5 worm cellular contexts compared by ENCODE assay signal in the genomic region with DNA sequence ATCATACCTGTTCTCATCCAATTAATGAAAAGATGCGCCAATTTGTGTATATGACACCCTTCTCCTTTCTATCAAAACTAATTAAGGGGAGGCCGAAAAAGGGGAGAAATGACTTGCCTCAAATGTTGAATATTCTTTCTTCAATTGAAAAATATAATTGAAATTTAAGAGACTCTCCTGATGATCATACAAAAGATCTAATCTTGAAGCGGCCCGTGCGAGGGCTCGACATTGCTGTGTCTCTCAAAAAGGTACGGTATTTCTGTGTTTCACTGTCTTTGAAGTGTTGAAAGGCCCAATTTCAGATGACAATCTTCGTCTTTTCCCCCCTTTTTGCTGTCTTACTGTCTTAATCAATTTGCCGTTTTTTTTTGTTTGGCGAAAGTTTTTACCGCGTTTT.
TF ChIP-seq lines count a peak whose summit lies in the region.

No protein-coding gene starts in this region.

TF ChIP-seq in whole organism, L1 larva, 84 proteins besides CTCF, POLR2A, EP300 and RAD21:
- TF ChIP-seq blmp-1 (tag; optimal IDR thresholded peaks at IDR 0.05; lab: Kevin White, UChicago): peak; percentile 49
- TF ChIP-seq ama-1 (optimal IDR thresholded peaks at IDR 0.05; lab: Kevin White, UChicago): no peak
- TF ChIP-seq lsy-2 (tag; optimal IDR thresholded peaks at IDR 0.05; lab: Kevin White, UChicago): peak in 1 of 2 experiments; percentile 44
- TF ChIP-seq lin-14 (GFP tag; optimal IDR thresholded peaks at IDR 0.05; lab: Kevin White, UChicago): peak; percentile 70
- TF ChIP-seq nhr-85 (tag; lab: Kevin White, UChicago): peak; percentile 87

TF ChIP-seq in whole organism, L2 larva, 48 proteins besides CTCF, POLR2A, EP300 and RAD21:
- no peak for TF ChIP-seq mab-5 (tag; optimal IDR thresholded peaks at IDR 0.05; lab: Kevin White, UChicago)
- TF ChIP-seq nhr-21 (tag; optimal IDR thresholded peaks at IDR 0.05; lab: Kevin White, UChicago): no peak
- TF ChIP-seq lsy-2 (tag; optimal IDR thresholded peaks at IDR 0.05; lab: Kevin White, UChicago): peak in 1 of 2 experiments; percentile 14
- TF ChIP-seq ceh-82 (tag; optimal IDR thresholded peaks at IDR 0.05; lab: Kevin White, UChicago): no peak
- TF ChIP-seq fos-1 (tag; optimal IDR thresholded peaks at IDR 0.05; lab: Kevin White, UChicago): no peak
- TF ChIP-seq nhr-25 (tag; optimal IDR thresholded peaks at IDR 0.05; lab: Kevin White, UChicago): peak; percentile 58

TF ChIP-seq in whole organism, L3 larva, 47 proteins besides CTCF, POLR2A, EP300 and RAD21:
- TF ChIP-seq lin-15B (tag; optimal IDR thresholded peaks at IDR 0.05; lab: Kevin White, UChicago) (no peak), mdl-1 (tag; optimal IDR thresholded peaks at IDR 0.05; lab: Kevin White, UChicago) (no peak), nhr-43 (tag; optimal IDR thresholded peaks at IDR 0.05; lab: Kevin White, UChicago; ENCODE audit: poor library complexity, severe bottlenecking) (no peak), ZK546.5 (tag; optimal IDR thresholded peaks at IDR 0.05; lab: Kevin White, UChicago) (no peak), ama-1 (optimal IDR thresholded peaks at IDR 0.05; lab: Kevin White, UChicago) (no peak), egl-27 (tag; optimal IDR thresholded peaks at IDR 0.05; lab: Kevin White, UChicago) (no peak), fkh-2 (tag; optimal IDR thresholded peaks at IDR 0.05; lab: Kevin White, UChicago) (no peak), hmg-11 (tag; optimal IDR thresholded peaks at IDR 0.05; lab: Kevin White, UChicago) (no peak), nhr-77 (tag; optimal IDR thresholded peaks at IDR 0.05; lab: Kevin White, UChicago) (no peak), unc-39 (tag; optimal IDR thresholded peaks at IDR 0.05; lab: Kevin White, UChicago) (no peak), pqm-1 (tag; optimal IDR thresholded peaks at IDR 0.05; lab: Kevin White, UChicago) (no peak), unc-62 (GFP tag; optimal IDR thresholded peaks at IDR 0.05; lab: Kevin White, UChicago) (no peak), pha-4 (tag; optimal IDR thresholded peaks at IDR 0.05; lab: Kevin White, UChicago) (no peak), ztf-4 (tag; optimal IDR thresholded peaks at IDR 0.05; lab: Kevin White, UChicago) (no peak), nhr-25 (tag; optimal IDR thresholded peaks at IDR 0.05; lab: Kevin White, UChicago) (peak; percentile 42), elt-1 (tag; optimal IDR thresholded peaks at IDR 0.05; lab: Kevin White, UChicago) (peak; percentile 94), zag-1 (tag; optimal IDR thresholded peaks at IDR 0.05; lab: Kevin White, UChicago) (no peak), nhr-11 (tag; optimal IDR thresholded peaks at IDR 0.05; lab: Kevin White, UChicago) (no peak), nfya-1 (tag; optimal IDR thresholded peaks at IDR 0.05; lab: Kevin White, UChicago; ENCODE audit: insufficient read depth) (peak; percentile 87), ceh-82 (tag; optimal IDR thresholded peaks at IDR 0.05; lab: Kevin White, UChicago) (no peak), nhr-67 (tag; optimal IDR thresholded peaks at IDR 0.05; lab: Kevin White, UChicago) (no peak), nhr-23 (tag; optimal IDR thresholded peaks at IDR 0.05; lab: Kevin White, UChicago) (peak; percentile 30)

TF ChIP-seq in whole organism, late embryonic, 69 proteins besides CTCF, POLR2A, EP300 and RAD21:
- TF ChIP-seq nhr-232 (tag; optimal IDR thresholded peaks at IDR 0.05; lab: Kevin White, UChicago) (no peak), hlh-30 (tag; optimal IDR thresholded peaks at IDR 0.05; lab: Kevin White, UChicago; ENCODE audit: insufficient read depth) (no peak), rnt-1 (tag; optimal IDR thresholded peaks at IDR 0.05; lab: Kevin White, UChicago) (no peak), ceh-22 (tag; optimal IDR thresholded peaks at IDR 0.05; lab: Kevin White, UChicago) (no peak), lin-11 (tag; optimal IDR thresholded peaks at IDR 0.05; lab: Kevin White, UChicago) (no peak), C08G9.2 (tag; optimal IDR thresholded peaks at IDR 0.05; lab: Kevin White, UChicago) (no peak), ceh-18 (tag; optimal IDR thresholded peaks at IDR 0.05; lab: Kevin White, UChicago) (no peak), nfya-1 (tag; optimal IDR thresholded peaks at IDR 0.05; lab: Kevin White, UChicago) (peak; percentile 18), ceh-14 (tag; optimal IDR thresholded peaks at IDR 0.05; lab: Kevin White, UChicago) (no peak)

TF ChIP-seq in whole organism, mixed stage, embryonic, 35 proteins besides CTCF, POLR2A, EP300 and RAD21:
- TF ChIP-seq nhr-237 (tag; optimal IDR thresholded peaks at IDR 0.05; lab: Kevin White, UChicago) (no peak), lsy-2 (tag; optimal IDR thresholded peaks at IDR 0.05; lab: Kevin White, UChicago) (peak; percentile 13), drap-1 (GFP tag; optimal IDR thresholded peaks at IDR 0.05; lab: Kevin White, UChicago) (no peak), mls-2 (tag; optimal IDR thresholded peaks at IDR 0.05; lab: Kevin White, UChicago) (no peak), elt-1 (tag; optimal IDR thresholded peaks at IDR 0.05; lab: Kevin White, UChicago; ENCODE audit: borderline replicate concordance, insufficient read depth) (peak; percentile 37), nhr-2 (tag; optimal IDR thresholded peaks at IDR 0.05; lab: Kevin White, UChicago) (no peak), zip-8 (tag; optimal IDR thresholded peaks at IDR 0.05; lab: Kevin White, UChicago) (no peak)
TF ChIP-seq in whole organism, mixed stage, embryonic: peak in this region for 2.
